Worm (Caenorhabditis elegans) whole organism, L4 larva: ENCODE results near the gene C11G6.2.

Source experiments
- dmd-6 ChIP-seq: fragments of 200-800 bp; sonication (Bioruptor generic); IDR thresholded peaks from 2 replicates; pipeline ENCODE4 v1.3.6; 2022; ENCODE audit warnings: missing genetic modification reagents, missing genetic modification characterization, missing compliant biosample characterization
- lin-15B ChIP-seq: fragments of 150-350 bp; sonication (generic microtip); optimal IDR thresholded peaks from 3 replicates; lab custom pipeline; 2014; ENCODE audit warnings: missing biosample characterization, missing genetic modification characterization
- lin-39 ChIP-seq: fragments of 150-350 bp; optimal IDR thresholded peaks from 2 replicates; lab custom pipeline; 2014; ENCODE audit warnings: missing biosample characterization, missing genetic modification reagents, missing genetic modification characterization
- nhr-11 ChIP-seq: fragments of 150-350 bp; optimal IDR thresholded peaks from 2 replicates; lab custom pipeline; 2014; ENCODE audit warnings: missing biosample characterization, missing genetic modification characterization
- nhr-111 ChIP-seq: fragments of 200-800 bp; sonication (Bioruptor generic); optimal IDR thresholded peaks from 2 replicates; lab custom pipeline; 2018; ENCODE audit warnings: mild to moderate bottlenecking, missing genetic modification characterization, missing compliant biosample characterization

- no peak for TF ChIP-seq nhr-111
- TF ChIP-seq lin-15B, result no peak
- no peak for TF ChIP-seq nhr-11 (tag; lab: Kevin White, UChicago)
- no peak for TF ChIP-seq lin-39 (tag; lab: Kevin White, UChicago)
- TF ChIP-seq dmd-6, result no peak
These were observed 38.8 kb upstream of the C11G6.2 start for ce11 chrX:16289635-16290034.
